Fruit fly (Drosophila melanogaster): ENCODE results near the gene Vti1a.
A peak's percentile ranks its signal among the peaks of the same experiment; 100 is the strongest.

Gene Vti1a

DNA sequence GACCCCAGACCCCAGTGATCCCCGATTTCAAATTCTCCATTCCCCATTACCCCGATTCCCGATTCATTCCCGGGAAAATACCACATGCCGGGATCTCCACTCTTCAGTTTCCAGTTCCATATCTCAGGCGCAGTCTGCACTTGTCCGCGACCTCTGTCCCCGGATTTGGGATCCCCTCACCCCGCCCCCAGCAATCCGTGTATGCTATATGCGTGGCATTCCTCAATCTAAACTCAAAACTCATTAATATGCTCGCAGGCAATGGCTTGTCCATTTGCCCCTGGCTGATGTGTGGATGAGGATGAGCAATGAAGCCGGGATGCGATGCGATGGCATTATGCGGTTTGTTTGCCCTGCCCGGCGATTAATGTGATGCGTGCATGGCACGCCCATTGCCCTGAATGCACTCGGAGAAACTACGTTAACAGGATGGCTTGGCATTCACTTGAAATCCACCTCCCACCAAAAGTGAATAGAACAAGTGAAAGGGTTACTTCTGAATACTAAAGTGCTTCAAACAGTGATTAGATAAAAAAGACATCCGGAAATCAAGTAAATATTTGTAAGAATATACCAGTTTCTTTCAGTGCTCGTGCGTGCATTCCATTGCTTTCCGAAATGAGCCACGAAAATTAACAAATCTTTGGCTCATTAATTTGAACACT lies 32.9 kb upstream of the Vti1a start (continued):
- peak; percentile 49 for TF ChIP-seq fd59A (GFP tag; optimal IDR thresholded peaks at IDR 0.05)
- TF ChIP-seq OdsH (GFP tag; optimal IDR thresholded peaks at IDR 0.05) = peak; percentile 78
- no peak for TF ChIP-seq CG15336 (GFP tag; IDR thresholded peaks at IDR 0.05)
- peak; percentile 94 for TF ChIP-seq Met (GFP tag; optimal IDR thresholded peaks at IDR 0.05)
- TF ChIP-seq ss (GFP tag; optimal IDR thresholded peaks at IDR 0.05) = peak; percentile 54 to 70
- TF ChIP-seq CG8319 (GFP tag; optimal IDR thresholded peaks at IDR 0.05) = peak; percentile 61
- TF ChIP-seq Ets21C (GFP tag; optimal IDR thresholded peaks at IDR 0.05) = peak; percentile 84
- TF ChIP-seq Eip75B (GFP tag; optimal IDR thresholded peaks at IDR 0.05) = peak; percentile 61
- TF ChIP-seq lz (GFP tag; optimal IDR thresholded peaks at IDR 0.05) = peak; percentile 88
- peak; percentile 93 for TF ChIP-seq esn (GFP tag; optimal IDR thresholded peaks at IDR 0.05)
- TF ChIP-seq achi (GFP tag; optimal IDR thresholded peaks at IDR 0.05) = peak; percentile 76
- TF ChIP-seq Gug (GFP tag; IDR thresholded peaks at IDR 0.05) = no peak
- TF ChIP-seq topi (GFP tag; optimal IDR thresholded peaks at IDR 0.05) = peak; percentile 91

dm6 chr3L:724518-725341 lies 32.0 kb upstream of the Vti1a start:
- peak; percentile 91 for TF ChIP-seq pdm3 (GFP tag; optimal IDR thresholded peaks at IDR 0.05)
- TF ChIP-seq Lpt (GFP tag; optimal IDR thresholded peaks at IDR 0.05) = peak; percentile 81
- peak; percentile 88 for TF ChIP-seq CG11762 (GFP tag; optimal IDR thresholded peaks at IDR 0.05; ENCODE audit: insufficient read depth)
- TF ChIP-seq topi (GFP tag; optimal IDR thresholded peaks at IDR 0.05) = peak; percentile 95
- peak; percentile 92 for TF ChIP-seq CG16779 (tag; optimal IDR thresholded peaks at IDR 0.05)
- TF ChIP-seq CG34406 (GFP tag; optimal IDR thresholded peaks at IDR 0.05) = peak; percentile 92
- TF ChIP-seq CG3032 (tag; optimal IDR thresholded peaks at IDR 0.05) = peak; percentile 90
- peak; percentile 85 for TF ChIP-seq CG6276 (GFP tag; optimal IDR thresholded peaks at IDR 0.05)
- TF ChIP-seq CG6854 (GFP tag; optimal IDR thresholded peaks at IDR 0.05) = peak; percentile 86
- TF ChIP-seq CG10669 (GFP tag; optimal IDR thresholded peaks at IDR 0.05) = peak; percentile 92
- TF ChIP-seq CG4318 (GFP tag; optimal IDR thresholded peaks at IDR 0.05) = peak; percentile 80
- TF ChIP-seq CG8319 (GFP tag; optimal IDR thresholded peaks at IDR 0.05) = peak; percentile 91
- peak; percentile 78 for TF ChIP-seq vri (GFP tag; optimal IDR thresholded peaks at IDR 0.05)
- peak; percentile 89 for TF ChIP-seq cyc (GFP tag; optimal IDR thresholded peaks at IDR 0.05)
- peak; percentile 94 for TF ChIP-seq CG8632 (GFP tag; optimal IDR thresholded peaks at IDR 0.05)
- TF ChIP-seq spab (GFP tag; optimal IDR thresholded peaks at IDR 0.05) = peak; percentile 93
- peak; percentile 80 for TF ChIP-seq CG11902 (GFP tag; optimal IDR thresholded peaks at IDR 0.05)
- peak; percentile 77 to 83 for TF ChIP-seq salr (GFP tag; optimal IDR thresholded peaks at IDR 0.05)
- peak; percentile 93 for TF ChIP-seq CG8119 (GFP tag; IDR thresholded peaks at IDR 0.05)
- peak; percentile 98 for TF ChIP-seq CG6163 (GFP tag; IDR thresholded peaks at IDR 0.05)
- TF ChIP-seq Gug (GFP tag; IDR thresholded peaks at IDR 0.05) = peak; percentile 90
- peak; percentile 89 for TF ChIP-seq CG6808 (GFP tag; optimal IDR thresholded peaks at IDR 0.05)
- peak; percentile 95 for TF ChIP-seq CG10631 (GFP tag; optimal IDR thresholded peaks at IDR 0.05)
- TF ChIP-seq ss (GFP tag; optimal IDR thresholded peaks at IDR 0.05) = peak; percentile 88 to 90
- peak; percentile 93 for TF ChIP-seq Ets21C (GFP tag; optimal IDR thresholded peaks at IDR 0.05)
- TF ChIP-seq svp (GFP tag) = peak; percentile 97
- TF ChIP-seq Met (GFP tag; optimal IDR thresholded peaks at IDR 0.05) = peak; percentile 95
- peak; percentile 81 for TF ChIP-seq dac (GFP tag; optimal IDR thresholded peaks at IDR 0.05)
- peak; percentile 96 for TF ChIP-seq Eip75B (GFP tag; optimal IDR thresholded peaks at IDR 0.05)
- TF ChIP-seq Sox102F (GFP tag; optimal IDR thresholded peaks at IDR 0.05) = peak; percentile 95
- peak; percentile 92 for TF ChIP-seq net (GFP tag; optimal IDR thresholded peaks at IDR 0.05)
- TF ChIP-seq fd85E (GFP tag; optimal IDR thresholded peaks at IDR 0.05) = peak; percentile 82
- TF ChIP-seq CG11294 (GFP tag; IDR thresholded peaks at IDR 0.05) = peak; percentile 76
- TF ChIP-seq fkh (GFP tag; optimal IDR thresholded peaks at IDR 0.05) = peak; percentile 97
- TF ChIP-seq Blimp-1 (GFP tag; optimal IDR thresholded peaks at IDR 0.05) = peak; percentile 76
- TF ChIP-seq esn (GFP tag; optimal IDR thresholded peaks at IDR 0.05) = peak; percentile 98
- peak; percentile 97 for TF ChIP-seq CG6792 (GFP tag; optimal IDR thresholded peaks at IDR 0.05)
- peak; percentile 93 for TF ChIP-seq Smox (GFP tag; optimal IDR thresholded peaks at IDR 0.05)
- TF ChIP-seq CG15336 (GFP tag; IDR thresholded peaks at IDR 0.05) = peak; percentile 93
- peak; percentile 92 for TF ChIP-seq CG31627 (GFP tag; optimal IDR thresholded peaks at IDR 0.05)
- no peak for TF ChIP-seq Hr38 (GFP tag; optimal IDR thresholded peaks at IDR 0.05)

Data from whole organism, prepupa.